Worm (Caenorhabditis elegans) whole organism, L4 larva: Measurements from ENCODE around the gene Y54G2A.40.

Source experiments
- D1046.2 ChIP-seq: fragments of 200-800 bp; sonication (Bioruptor generic); IDR thresholded peaks from 2 replicates; pipeline ENCODE4 v1.3.6; 2022; ENCODE audit warnings: missing genetic modification characterization, missing compliant biosample characterization
- F26F4.8 ChIP-seq: fragments of 200-800 bp; sonication (Bioruptor generic); conservative IDR thresholded peaks from 2 replicates; pipeline ENCODE4 v1.3.6; 2022; ENCODE audit warnings: missing genetic modification characterization, missing compliant biosample characterization
- T26A8.4 ChIP-seq: fragments of 200-800 bp; sonication (Bioruptor generic); IDR thresholded peaks from 2 replicates; pipeline ENCODE4 v1.3.6; 2022; ENCODE audit warnings: missing genetic modification characterization, missing compliant biosample characterization
- Y48G9A.11 ChIP-seq: fragments of 200-800 bp; sonication (Bioruptor generic); IDR thresholded peaks from 2 replicates; pipeline ENCODE4 v1.3.6; 2022; ENCODE audit warnings: missing genetic modification reagents, missing genetic modification characterization, missing compliant biosample characterization
- Y5F2A.4 ChIP-seq: fragments of 200-800 bp; sonication (Bioruptor generic); optimal IDR thresholded peaks from 2 replicates; lab custom pipeline; 2018; ENCODE audit warnings: mild to moderate bottlenecking, missing genetic modification characterization, missing compliant biosample characterization
- aha-1 ChIP-seq: fragments of 150-350 bp; peaks from one replicate; lab custom pipeline; 2014; ENCODE audit warnings: missing biosample characterization, missing genetic modification characterization
- ama-1 ChIP-seq: fragments of 150-350 bp; optimal IDR thresholded peaks from 2 replicates; lab custom pipeline; 2014; ENCODE audit warnings: inconsistent platforms, mixed read lengths
- ceh-32 ChIP-seq: sonication (generic microtip); optimal IDR thresholded peaks from 2 replicates; lab custom pipeline; 2016; ENCODE audit warnings: mild to moderate bottlenecking, missing genetic modification characterization, missing compliant biosample characterization; ENCODE audit not compliant: poor library complexity
- ces-1 ChIP-seq: fragments of 150-350 bp; sonication (generic microtip); optimal IDR thresholded peaks from 4 replicates; lab custom pipeline; 2014; ENCODE audit warnings: missing biosample characterization, missing genetic modification reagents, missing genetic modification characterization
- daf-12 ChIP-seq: fragments of 150-350 bp; optimal IDR thresholded peaks from 2 replicates; lab custom pipeline; 2014; ENCODE audit warnings: missing biosample characterization, missing genetic modification reagents, missing genetic modification characterization
- daf-16 ChIP-seq, 3 experiments: sonication (generic microtip); optimal IDR thresholded peaks; 2 replicates each; lab custom pipeline; 2016 to 2017; ENCODE audit warnings: missing genetic modification characterization in 3 of 3, missing genetic modification reagents in 3 of 3, mild to moderate bottlenecking in 2 of 3, missing compliant biosample characterization in 2 of 3, missing biosample characterization in 1 of 3, moderate library complexity in 1 of 3
- daf-19 ChIP-seq: fragments of 200-800 bp; sonication (Bioruptor generic); conservative IDR thresholded peaks from 2 replicates; pipeline ENCODE4 v1.3.6; 2022; ENCODE audit warnings: missing genetic modification characterization, missing compliant biosample characterization
- dmd-6 ChIP-seq: fragments of 200-800 bp; sonication (Bioruptor generic); IDR thresholded peaks from 2 replicates; pipeline ENCODE4 v1.3.6; 2022; ENCODE audit warnings: missing genetic modification reagents, missing genetic modification characterization, missing compliant biosample characterization
- dmd-8 ChIP-seq: fragments of 200-800 bp; sonication (Bioruptor generic); IDR thresholded peaks from 2 replicates; pipeline ENCODE4 v1.3.6; 2022; ENCODE audit warnings: missing genetic modification characterization, missing compliant biosample characterization
- dmd-9 ChIP-seq: fragments of 200-800 bp; sonication (Bioruptor generic); IDR thresholded peaks from 2 replicates; pipeline ENCODE4 v1.3.6; 2022; ENCODE audit warnings: missing genetic modification reagents, missing genetic modification characterization, missing compliant biosample characterization
- dpl-1 ChIP-seq: fragments of 150-350 bp; optimal IDR thresholded peaks from 2 replicates; lab custom pipeline; 2014; ENCODE audit warnings: missing biosample characterization, missing genetic modification reagents, missing genetic modification characterization
- duxl-1 ChIP-seq: sonication (generic microtip); optimal IDR thresholded peaks from 2 replicates; lab custom pipeline; 2016; ENCODE audit warnings: mild to moderate bottlenecking, missing genetic modification characterization, moderate library complexity, missing compliant biosample characterization; ENCODE audit not compliant: poor library complexity
- dve-1 ChIP-seq: sonication (generic microtip); optimal IDR thresholded peaks from 2 replicates; lab custom pipeline; 2017; ENCODE audit warnings: antibody characterized with exemption, mild to moderate bottlenecking, missing genetic modification characterization, missing compliant biosample characterization; ENCODE audit not compliant: insufficient read depth
- fkh-10 ChIP-seq: fragments of 150-350 bp; optimal IDR thresholded peaks from 2 replicates; lab custom pipeline; 2014; ENCODE audit warnings: missing biosample characterization, missing genetic modification reagents, missing genetic modification characterization
- hlh-11 ChIP-seq: fragments of 200-800 bp; sonication (Bioruptor generic); optimal IDR thresholded peaks from 2 replicates; lab custom pipeline; 2018; ENCODE audit warnings: mild to moderate bottlenecking, missing genetic modification characterization, missing compliant biosample characterization
- hlh-30 ChIP-seq: sonication (generic microtip); optimal IDR thresholded peaks from 2 replicates; lab custom pipeline; 2017; ENCODE audit warnings: antibody characterized with exemption, mild to moderate bottlenecking, missing genetic modification characterization, missing compliant biosample characterization; ENCODE audit not compliant: insufficient read depth
- jun-1 ChIP-seq: fragments of 150-350 bp; optimal IDR thresholded peaks from 2 replicates; lab custom pipeline; 2014; ENCODE audit warnings: missing biosample characterization, missing genetic modification reagents, missing genetic modification characterization
- lim-7 ChIP-seq: fragments of 200-800 bp; sonication (Bioruptor generic); IDR thresholded peaks from 2 replicates; pipeline ENCODE4 v1.3.6; 2022; ENCODE audit warnings: missing genetic modification characterization, missing compliant biosample characterization
- lin-1 ChIP-seq: fragments of 200-800 bp; sonication (Bioruptor generic); IDR thresholded peaks from 2 replicates; pipeline ENCODE4 v1.3.6; 2022; ENCODE audit warnings: missing genetic modification reagents, missing genetic modification characterization, missing compliant biosample characterization
- lin-13 ChIP-seq: fragments of 150-350 bp; optimal IDR thresholded peaks from 2 replicates; lab custom pipeline; 2014; ENCODE audit warnings: missing biosample characterization, missing genetic modification reagents, missing genetic modification characterization
- lin-38 ChIP-seq: fragments of 200-800 bp; sonication (Bioruptor generic); IDR thresholded peaks from 2 replicates; pipeline ENCODE4 v1.3.6; 2022; ENCODE audit warnings: missing genetic modification reagents, missing genetic modification characterization, missing compliant biosample characterization
- lsy-2 ChIP-seq, 2 experiments: fragments of 150-350 bp in 1 of 2; sonication (generic microtip) in 1 of 2; optimal IDR thresholded peaks; 2 replicates each; lab custom pipeline; 2014 to 2017; ENCODE audit warnings: missing biosample characterization in 2 of 2, missing genetic modification characterization in 2 of 2
- madf-5 ChIP-seq, 2 experiments: fragments of 200-800 bp; sonication (Bioruptor generic); IDR thresholded peaks; 2 replicates each; pipeline ENCODE4 v1.3.6; 2022; ENCODE audit warnings: missing compliant biosample characterization in 2 of 2, missing genetic modification characterization in 2 of 2
- mdl-1 ChIP-seq, 2 experiments: fragments of 150-350 bp in 1 of 2; sonication (generic microtip) in 1 of 2; optimal IDR thresholded peaks; 2 replicates each; lab custom pipeline; 2014 to 2017; ENCODE audit warnings: missing biosample characterization in 2 of 2, missing genetic modification characterization in 2 of 2
- mep-1 ChIP-seq: fragments of 150-350 bp; sonication (generic microtip); optimal IDR thresholded peaks from 3 replicates; lab custom pipeline; 2014; ENCODE audit warnings: missing biosample characterization, missing genetic modification characterization
- mes-2 ChIP-seq: sonication (generic microtip); optimal IDR thresholded peaks from 2 replicates; lab custom pipeline; 2016; ENCODE audit warnings: missing genotype, mild to moderate bottlenecking, missing genetic modification characterization, missing compliant biosample characterization; ENCODE audit not compliant: poor library complexity, severe bottlenecking
- nhr-111 ChIP-seq: fragments of 200-800 bp; sonication (Bioruptor generic); optimal IDR thresholded peaks from 2 replicates; lab custom pipeline; 2018; ENCODE audit warnings: mild to moderate bottlenecking, missing genetic modification characterization, missing compliant biosample characterization
- nhr-25 ChIP-seq: sonication (generic microtip); optimal IDR thresholded peaks from 2 replicates; lab custom pipeline; 2017; ENCODE audit warnings: missing genetic modification characterization, mild to moderate bottlenecking, missing compliant biosample characterization, antibody characterized with exemption, moderate library complexity, borderline replicate concordance; ENCODE audit not compliant: insufficient read depth
- nhr-28 ChIP-seq: fragments of 150-350 bp; optimal IDR thresholded peaks from 2 replicates; lab custom pipeline; 2014; ENCODE audit warnings: missing biosample characterization, missing genetic modification characterization
- nhr-41 ChIP-seq: fragments of 200-800 bp; sonication (Bioruptor generic); IDR thresholded peaks from 2 replicates; pipeline ENCODE4 v1.3.6; 2022; ENCODE audit warnings: missing genetic modification reagents, missing genetic modification characterization, missing compliant biosample characterization
- nhr-77 ChIP-seq: fragments of 150-350 bp; optimal IDR thresholded peaks from 2 replicates; lab custom pipeline; 2014; ENCODE audit warnings: missing biosample characterization, missing genetic modification characterization
- pha-4 ChIP-seq, 2 experiments: fragments of 150-350 bp in 1 of 2; fragments of 200-800 bp in 1 of 2; sonication (Bioruptor generic) in 1 of 2; IDR thresholded peaks in 1 of 2; optimal IDR thresholded peaks in 1 of 2; 2 replicates each; pipeline versions ENCODE4 v1.3.6 to Lab custom; 2014 to 2022; ENCODE audit warnings: missing genetic modification characterization in 2 of 2, missing genetic modification reagents in 2 of 2, missing biosample characterization in 1 of 2, missing compliant biosample characterization in 1 of 2
- php-3 ChIP-seq: fragments of 200-800 bp; sonication (Bioruptor generic); IDR thresholded peaks from 2 replicates; pipeline ENCODE4 v1.3.6; 2022; ENCODE audit warnings: missing genetic modification reagents, missing genetic modification characterization, missing compliant biosample characterization
- rbr-2 ChIP-seq: sonication (generic microtip); optimal IDR thresholded peaks from 2 replicates; lab custom pipeline; 2016; ENCODE audit warnings: missing genotype, missing genetic modification characterization, missing compliant biosample characterization
- saeg-2 ChIP-seq: fragments of 200-800 bp; sonication (Bioruptor generic); IDR thresholded peaks from 2 replicates; pipeline ENCODE4 v1.3.6; 2022; ENCODE audit warnings: missing genetic modification reagents, missing genetic modification characterization, missing compliant biosample characterization
- snpc-4 ChIP-seq: fragments of 150-350 bp; optimal IDR thresholded peaks from 2 replicates; lab custom pipeline; 2014; ENCODE audit warnings: missing biosample characterization, missing genetic modification characterization
- tag-97 ChIP-seq: fragments of 200-800 bp; sonication (Bioruptor generic); IDR thresholded peaks from 2 replicates; pipeline ENCODE4 v1.3.6; 2022; ENCODE audit warnings: missing genetic modification characterization, missing compliant biosample characterization
- unc-62 ChIP-seq, 3 experiments: fragments of 150-350 bp in 1 of 3; sonication (generic microtip); optimal IDR thresholded peaks in 2 of 3; peaks in 1 of 3; 1 replicate in 1 of 3; 2 replicates in 2 of 3; lab custom pipeline; 2014 to 2017; ENCODE audit warnings: missing biosample characterization in 3 of 3, missing genetic modification characterization in 3 of 3, missing genetic modification reagents in 3 of 3, missing genotype in 1 of 3
- zag-1 ChIP-seq: fragments of 150-350 bp; optimal IDR thresholded peaks from 2 replicates; lab custom pipeline; 2014; ENCODE audit warnings: missing biosample characterization, missing genetic modification characterization
- zfp-2 ChIP-seq: sonication (generic microtip); optimal IDR thresholded peaks from 2 replicates; lab custom pipeline; 2016; ENCODE audit warnings: mild to moderate bottlenecking, missing genetic modification characterization, missing compliant biosample characterization
- zip-11 ChIP-seq: fragments of 200-800 bp; sonication (Bioruptor generic); IDR thresholded peaks from 2 replicates; pipeline ENCODE4 v1.3.6; 2022; ENCODE audit warnings: missing genetic modification characterization, missing compliant biosample characterization
- ztf-7 ChIP-seq: fragments of 150-350 bp; optimal IDR thresholded peaks from 2 replicates; lab custom pipeline; 2014; ENCODE audit warnings: missing biosample characterization, missing genetic modification characterization

The Y54G2A.40 gene

ce11 chrIV:2846264-2846663 lies at the start of gene Y54G2A.40:
Gene Y54G2A.40, plus strand, starts transcription at chrIV:2846476.
- TF ChIP-seq lin-1 (GFP tag; lab: Robert Waterston, UW) = no peak
- no peak for TF ChIP-seq tag-97 (GFP tag; lab: Robert Waterston, UW)
- TF ChIP-seq lin-38 (GFP tag; lab: Robert Waterston, UW) = peak; percentile 30; the same call in 1 of the 2 replicates
- TF ChIP-seq madf-5 (GFP tag; IDR thresholded peaks at IDR 0.05; lab: Robert Waterston, UW) = no peak
- TF ChIP-seq dmd-8 = no peak
- TF ChIP-seq D1046.2 = no peak
- no peak for TF ChIP-seq fkh-10 (GFP tag; lab: Kevin White, UChicago)
- TF ChIP-seq nhr-41 = no peak
- peak in 1 of 2 experiments; percentile 76 for TF ChIP-seq lsy-2 (tag; optimal IDR thresholded peaks at IDR 0.05; lab: Kevin White, UChicago)
- TF ChIP-seq duxl-1 = no peak
- peak; percentile 14 for TF ChIP-seq mep-1
- TF ChIP-seq zag-1 (tag; lab: Kevin White, UChicago) = no peak
- TF ChIP-seq daf-16 (GFP tag; optimal IDR thresholded peaks at IDR 0.05; lab: Kevin White, UChicago) = peak in 1 of 2 experiments; percentile 81
- TF ChIP-seq daf-16 (tag; optimal IDR thresholded peaks at IDR 0.05; lab: Kevin White, UChicago) = peak; percentile 91
- TF ChIP-seq Y5F2A.4 (GFP tag; lab: Kevin White, UChicago) = no peak
- TF ChIP-seq nhr-77 (tag; lab: Kevin White, UChicago) = peak; percentile 4
- TF ChIP-seq F26F4.8 = no peak
- peak; percentile 33 for TF ChIP-seq dpl-1
- TF ChIP-seq pha-4 (GFP tag; IDR thresholded peaks at IDR 0.05; lab: Robert Waterston, UW) = no peak
- TF ChIP-seq pha-4 (tag; optimal IDR thresholded peaks at IDR 0.05; lab: Kevin White, UChicago) = peak; percentile 80
- no peak for TF ChIP-seq lim-7
- no peak for TF ChIP-seq jun-1 (tag; lab: Kevin White, UChicago)
- TF ChIP-seq dve-1 (tag; lab: Kevin White, UChicago) = peak; percentile 28
- no peak for TF ChIP-seq Y48G9A.11 (GFP tag; lab: Robert Waterston, UW)
- TF ChIP-seq mes-2 = peak; percentile 62

ce11 chrIV:2798339-2798738 lies 47.9 kb upstream of the Y54G2A.40 start, which contains the start of gene Y54G2A.52:
Gene Y54G2A.52, minus strand, starts transcription at chrIV:2798686.
- TF ChIP-seq mdl-1 (tag; optimal IDR thresholded peaks at IDR 0.05; lab: Kevin White, UChicago) = no peak
- no peak for TF ChIP-seq D1046.2
- TF ChIP-seq nhr-28 = peak; percentile 35
- no peak for TF ChIP-seq snpc-4 (tag; lab: Kevin White, UChicago)
- no peak for TF ChIP-seq rbr-2 (tag; lab: Kevin White, UChicago)
- TF ChIP-seq zfp-2 = no peak
- peak in 1 of 2 experiments; percentile 57 for TF ChIP-seq daf-16 (GFP tag; optimal IDR thresholded peaks at IDR 0.05; lab: Kevin White, UChicago)
- TF ChIP-seq daf-16 (tag; optimal IDR thresholded peaks at IDR 0.05; lab: Kevin White, UChicago) = peak; percentile 97
- peak; percentile 52; the same call in 1 of the 2 replicates for TF ChIP-seq dmd-6
- TF ChIP-seq ces-1 = no peak
- no peak for TF ChIP-seq lin-13 (GFP tag; lab: Kevin White, UChicago)
- TF ChIP-seq php-3 (GFP tag; lab: Robert Waterston, UW) = peak; percentile 37; the same call in 1 of the 2 replicates
- no peak for TF ChIP-seq lin-1 (GFP tag; lab: Robert Waterston, UW)
- no peak for TF ChIP-seq ceh-32
- peak; percentile 87 for TF ChIP-seq dve-1 (tag; lab: Kevin White, UChicago)
- TF ChIP-seq nhr-25 (tag; lab: Kevin White, UChicago) = no peak
- no peak for TF ChIP-seq aha-1
- TF ChIP-seq Y48G9A.11 (GFP tag; lab: Robert Waterston, UW) = no peak
- no peak for TF ChIP-seq saeg-2
- TF ChIP-seq dmd-9 (GFP tag; lab: Robert Waterston, UW) = no peak
- peak in 1 of 2 experiments; percentile 38 for TF ChIP-seq unc-62 (GFP tag; optimal IDR thresholded peaks at IDR 0.05 in 1 of 2; lab: Kevin White, UChicago)
- TF ChIP-seq unc-62 (tag; optimal IDR thresholded peaks at IDR 0.05; lab: Kevin White, UChicago) = no peak
- no peak for TF ChIP-seq nhr-111 (GFP tag; lab: Kevin White, UChicago)
- TF ChIP-seq mes-2 = no peak
- no peak for TF ChIP-seq ama-1 (lab: Kevin White, UChicago)
- TF ChIP-seq zip-11 (GFP tag; lab: Robert Waterston, UW) = no peak
- TF ChIP-seq hlh-30 (tag; lab: Kevin White, UChicago) = peak; percentile 56
- no peak for TF ChIP-seq daf-19 (GFP tag; lab: Robert Waterston, UW)
- no peak for TF ChIP-seq T26A8.4 (GFP tag; lab: Robert Waterston, UW)
- TF ChIP-seq hlh-11 = peak; percentile 53
- peak; percentile 44 for TF ChIP-seq ztf-7
- TF ChIP-seq lim-7 = no peak
- no peak for TF ChIP-seq daf-12 (tag; lab: Kevin White, UChicago)
